Fruit fly (Drosophila melanogaster): ENCODE data around the gene Naa30A.
A peak's percentile ranks its signal among the peaks of the same experiment; 100 is the strongest.

Naa30A gene

dm6 chrX:1387149-1387752 lies 45.3 kb downstream of the Naa30A start (continued):
- TF ChIP-seq ase (GFP tag; IDR thresholded peaks at IDR 0.05) = no peak
- no peak for TF ChIP-seq nerfin-2 (GFP tag; IDR thresholded peaks at IDR 0.05; ENCODE audit: partially characterized antibody)
- peak; percentile 4 for TF ChIP-seq pros (GFP tag; optimal IDR thresholded peaks at IDR 0.05)
- TF ChIP-seq luna (GFP tag; optimal IDR thresholded peaks at IDR 0.05) = no peak
- TF ChIP-seq mam (GFP tag; optimal IDR thresholded peaks at IDR 0.05) = no peak
- TF ChIP-seq CG6813 (GFP tag; optimal IDR thresholded peaks at IDR 0.05) = peak; percentile 7
- peak; percentile 10 for TF ChIP-seq CG12659 (GFP tag; optimal IDR thresholded peaks at IDR 0.05)
- peak; percentile 6 for TF ChIP-seq CG13424 (tag; optimal IDR thresholded peaks at IDR 0.05)
- no peak for TF ChIP-seq Oaz (GFP tag; IDR thresholded peaks at IDR 0.05)
- no peak for TF ChIP-seq Ptx1 (GFP tag; IDR thresholded peaks at IDR 0.05)
- TF ChIP-seq MBD-R2 (GFP tag; IDR thresholded peaks at IDR 0.05) = no peak
- no peak for TF ChIP-seq CG12219 (GFP tag; optimal IDR thresholded peaks at IDR 0.05)
- peak; percentile 12 for TF ChIP-seq dmrt99B (tag; optimal IDR thresholded peaks at IDR 0.05)
- no peak for TF ChIP-seq gsb-n (tag; optimal IDR thresholded peaks at IDR 0.05)
- no peak for TF ChIP-seq oc (tag; optimal IDR thresholded peaks at IDR 0.05)
- TF ChIP-seq CG8388 (GFP tag; optimal IDR thresholded peaks at IDR 0.05) = no peak
- TF ChIP-seq Sry-β (GFP tag; optimal IDR thresholded peaks at IDR 0.05) = peak; percentile 15
- TF ChIP-seq pfk (GFP tag; optimal IDR thresholded peaks at IDR 0.05) = peak; percentile 55
- TF ChIP-seq Hr78 (GFP tag; optimal IDR thresholded peaks at IDR 0.05) = no peak
- no peak for TF ChIP-seq sd (tag; optimal IDR thresholded peaks at IDR 0.05)
- no peak for TF ChIP-seq CG6683 (GFP tag; optimal IDR thresholded peaks at IDR 0.05)
- peak; percentile 32 for TF ChIP-seq CG12769 (tag; optimal IDR thresholded peaks at IDR 0.05)
- TF ChIP-seq CG17912 (GFP tag; optimal IDR thresholded peaks at IDR 0.05) = peak; percentile 32
- no peak for TF ChIP-seq zf30C (GFP tag; optimal IDR thresholded peaks at IDR 0.05)
- no peak for TF ChIP-seq Mad (GFP tag; optimal IDR thresholded peaks at IDR 0.05)
- TF ChIP-seq Eip74EF (GFP tag; optimal IDR thresholded peaks at IDR 0.05) = no peak
- TF ChIP-seq Dll (GFP tag; IDR thresholded peaks at IDR 0.05; ENCODE audit: partially characterized antibody) = no peak
- no peak for TF ChIP-seq salm (tag; optimal IDR thresholded peaks at IDR 0.05)
- TF ChIP-seq CG1603 (tag; optimal IDR thresholded peaks at IDR 0.05) = peak; percentile 15
- TF ChIP-seq Fer2 (tag; optimal IDR thresholded peaks at IDR 0.05) = no peak
- peak; percentile 7; the same call in 1 of the 2 replicates for TF ChIP-seq HLH3B (GFP tag; IDR thresholded peaks at IDR 0.05)
- peak; percentile 50 for TF ChIP-seq twi (tag; optimal IDR thresholded peaks at IDR 0.05)
- no peak for TF ChIP-seq usp (GFP tag; optimal IDR thresholded peaks at IDR 0.05)
- no peak for TF ChIP-seq fd102C (GFP tag; optimal IDR thresholded peaks at IDR 0.05)
- no peak for TF ChIP-seq p53 (GFP tag; optimal IDR thresholded peaks at IDR 0.05)
- no peak for TF ChIP-seq CG6654 (GFP tag; optimal IDR thresholded peaks at IDR 0.05)
- TF ChIP-seq Nf-YC (tag; optimal IDR thresholded peaks at IDR 0.05) = no peak
- TF ChIP-seq Fer1 (GFP tag; optimal IDR thresholded peaks at IDR 0.05) = peak; percentile 45

- no peak for TF ChIP-seq CG3995 (GFP tag; optimal IDR thresholded peaks at IDR 0.05)
- TF ChIP-seq CG14860 (GFP tag; IDR thresholded peaks at IDR 0.05; ENCODE audit: partially characterized antibody) = no peak
- peak; percentile 65 for TF ChIP-seq CG10543 (GFP tag; optimal IDR thresholded peaks at IDR 0.05)
- no peak for TF ChIP-seq gce (GFP tag; IDR thresholded peaks at IDR 0.05)
- TF ChIP-seq CG17385 (GFP tag; optimal IDR thresholded peaks at IDR 0.05) = peak; percentile 73
- TF ChIP-seq cg (GFP tag; optimal IDR thresholded peaks at IDR 0.05) = peak; percentile 78
- no peak for TF ChIP-seq Ssrp (tag; optimal IDR thresholded peaks at IDR 0.05)
- no peak for TF ChIP-seq Sox102F (GFP tag; optimal IDR thresholded peaks at IDR 0.05)
- TF ChIP-seq CG3726 (GFP tag; IDR thresholded peaks at IDR 0.05) = no peak
- no peak for TF ChIP-seq CG3838 (GFP tag; optimal IDR thresholded peaks at IDR 0.05)
- TF ChIP-seq CG4360 (GFP tag; IDR thresholded peaks at IDR 0.05) = peak; percentile 78
- peak; percentile 86 for TF ChIP-seq sug (tag; optimal IDR thresholded peaks at IDR 0.05)
- peak; percentile 95 for TF ChIP-seq crol (GFP tag; IDR thresholded peaks at IDR 0.05)
These were observed 46.3 kb downstream of the Naa30A start for dm6 chrX:1388148-1388703.

Measured in whole organism, embryonic.